Fruit fly (Drosophila melanogaster) whole organism, larva: ENCODE data around the gene Sr-CIII.

ENCODE experiments used
- noc ChIP-seq: fragments of 200-800 bp; sonication (Bioruptor generic); optimal IDR thresholded peaks from 3 replicates; lab custom pipeline; 2019; ENCODE audit warnings: missing biosample characterization, mild to moderate bottlenecking, missing genetic modification characterization, moderate library complexity

The Sr-CIII gene

dm6 chr2L:4133078-4133477 is 12.9 kb downstream of the Sr-CIII start:
- TF ChIP-seq noc (tag; lab: Kevin White, UChicago), result no peak

dm6 chr2L:4133960-4134359 is 13.8 kb downstream of the Sr-CIII start:
- no peak for TF ChIP-seq noc (tag; lab: Kevin White, UChicago)

- no peak for TF ChIP-seq noc (tag; lab: Kevin White, UChicago)
Observed at dm6 chr2L:4146317-4146716, 26.2 kb downstream of the Sr-CIII start.

dm6 chr2L:4148979-4149378 is 28.8 kb downstream of the Sr-CIII start, which contains the start of gene CG2955:
CG2955 (plus strand) TSS chr2L:4149279.
- no peak for TF ChIP-seq noc (tag; lab: Kevin White, UChicago)

- no peak for TF ChIP-seq noc (tag; lab: Kevin White, UChicago)
Observed at dm6 chr2L:4166034-4166433, 45.9 kb downstream of the Sr-CIII start, which contains the start of gene Or24a. Or24a (minus strand) TSS chr2L:4166134.
